Worm (Caenorhabditis elegans): ENCODE measurements around the gene F20G2.5.

- TF ChIP-seq mep-1 (tag; optimal IDR thresholded peaks at IDR 0.05) (peak; percentile 25), lin-39 (tag; optimal IDR thresholded peaks at IDR 0.05) (no peak), nhr-6 (tag; optimal IDR thresholded peaks at IDR 0.05) (no peak), arid-1 (GFP tag; conservative IDR thresholded peaks at IDR 0.05) (0 out of 2 replicates have a peak, but pooled peaks have one; percentile 14), Y48G9A.11 (GFP tag; IDR thresholded peaks at IDR 0.05) (no peak), dve-1 (tag; optimal IDR thresholded peaks at IDR 0.05; ENCODE audit: insufficient read depth) (peak; percentile 68), unc-39 (tag; optimal IDR thresholded peaks at IDR 0.05) (no peak), mdt-29 (GFP tag; IDR thresholded peaks at IDR 0.05) (no peak), cey-2 (tag; optimal IDR thresholded peaks at IDR 0.05; ENCODE audit: borderline replicate concordance, insufficient read depth) (no peak), nhr-237 (tag; optimal IDR thresholded peaks at IDR 0.05) (no peak)
Observed at ce11 chrV:13787948-13788681, 16.8 kb downstream of the F20G2.5 start.

Measured in whole organism, L4 larva.